Fruit fly (Drosophila melanogaster) whole organism, embryonic: ENCODE data around the gene CG9920.

Experiments
- Ada2b ChIP-seq: fragments of 200-800 bp; sonication (Bioruptor generic); IDR thresholded peaks from 2 replicates; pipeline ENCODE4 v1.3.6; 2022; ENCODE audit warnings: missing biosample characterization, missing genetic modification characterization
- Atf-2 ChIP-seq: fragments of 200-800 bp; sonication (Bioruptor generic); optimal IDR thresholded peaks from 2 replicates; lab custom pipeline; 2016; ENCODE audit warnings: missing biosample characterization, missing genetic modification characterization
- Atf6 ChIP-seq: fragments of 200-800 bp; sonication (Bioruptor generic); IDR thresholded peaks from 2 replicates; pipeline ENCODE4 v1.3.6; 2022; ENCODE audit warnings: missing biosample characterization, missing genetic modification characterization
- CG1024 ChIP-seq: fragments of 200-800 bp; sonication (Bioruptor generic); IDR thresholded peaks from 2 replicates; pipeline ENCODE4 v1.3.6; 2022; ENCODE audit warnings: missing biosample characterization, missing genetic modification characterization
- CG10321 ChIP-seq: fragments of 200-800 bp; sonication (Bioruptor generic); IDR thresholded peaks from 2 replicates; pipeline ENCODE4 v1.3.6; 2022; ENCODE audit warnings: missing biosample characterization, missing genetic modification characterization
- CG10431 ChIP-seq: fragments of 200-800 bp; sonication (Bioruptor generic); optimal IDR thresholded peaks from 3 replicates; lab custom pipeline; 2018; ENCODE audit warnings: missing biosample characterization, mild to moderate bottlenecking, missing genetic modification characterization
- CG10959 ChIP-seq: fragments of 200-800 bp; sonication (Bioruptor generic); IDR thresholded peaks from 2 replicates; pipeline ENCODE4 v1.3.6; 2022; ENCODE audit warnings: missing biosample characterization, missing genetic modification characterization
- CG12744 ChIP-seq: fragments of 200-800 bp; sonication (Bioruptor generic); optimal IDR thresholded peaks from 2 replicates; lab custom pipeline; 2016; ENCODE audit warnings: missing biosample characterization, missing genetic modification characterization
- CG13624 ChIP-seq: fragments of 200-800 bp; sonication (Bioruptor generic); optimal IDR thresholded peaks from 2 replicates; lab custom pipeline; 2016; ENCODE audit warnings: missing biosample characterization, missing genetic modification characterization
- CG14050 ChIP-seq: fragments of 200-800 bp; sonication (Bioruptor generic); IDR thresholded peaks from 3 replicates; pipeline ENCODE4 v1.3.6; 2022; ENCODE audit warnings: missing biosample characterization, missing genetic modification characterization
- CG17186 ChIP-seq: fragments of 200-800 bp; sonication (Bioruptor generic); optimal IDR thresholded peaks from 3 replicates; lab custom pipeline; 2017; ENCODE audit warnings: missing biosample characterization, missing genetic modification reagents, missing genetic modification characterization
- CG2116 ChIP-seq: fragments of 200-800 bp; sonication (Bioruptor generic); optimal IDR thresholded peaks from 3 replicates; lab custom pipeline; 2018; ENCODE audit warnings: missing biosample characterization, mild to moderate bottlenecking, missing genetic modification characterization
- CG3838 ChIP-seq: fragments of 200-800 bp; sonication (Bioruptor generic); optimal IDR thresholded peaks from 3 replicates; lab custom pipeline; 2016; ENCODE audit warnings: missing biosample characterization, missing genetic modification characterization
- CG4707 ChIP-seq: fragments of 200-800 bp; sonication (Bioruptor generic); optimal IDR thresholded peaks from 2 replicates; lab custom pipeline; 2018; ENCODE audit warnings: missing biosample characterization, mild to moderate bottlenecking, missing genetic modification characterization, moderate library complexity
- CG6813 ChIP-seq: fragments of 200-800 bp; sonication (Bioruptor generic); optimal IDR thresholded peaks from 2 replicates; lab custom pipeline; 2017; ENCODE audit warnings: missing biosample characterization, missing genetic modification characterization, mild to moderate bottlenecking, moderate library complexity, missing genetic modification reagents
- CG9797 ChIP-seq: fragments of 200-800 bp; sonication (Bioruptor generic); optimal IDR thresholded peaks from 3 replicates; lab custom pipeline; 2018; ENCODE audit warnings: missing biosample characterization, mild to moderate bottlenecking, missing genetic modification characterization
- Dad ChIP-seq: fragments of 200-800 bp; sonication (Bioruptor generic); optimal IDR thresholded peaks from 3 replicates; lab custom pipeline; 2016; ENCODE audit warnings: missing biosample characterization, missing genetic modification characterization
- Drgx ChIP-seq: fragments of 200-800 bp; sonication (Bioruptor generic); IDR thresholded peaks from 2 replicates; pipeline ENCODE4 v1.3.6; 2022; ENCODE audit warnings: missing biosample characterization, missing genetic modification characterization
- Hr51 ChIP-seq, 2 experiments: fragments of 200-800 bp; sonication (Bioruptor generic); optimal IDR thresholded peaks; 2 replicates in 1 of 2; 3 replicates in 1 of 2; lab custom pipeline; 2016 to 2018; ENCODE audit warnings: missing biosample characterization in 2 of 2, missing genetic modification characterization in 2 of 2, mild to moderate bottlenecking in 1 of 2, moderate library complexity in 1 of 2
- Med ChIP-seq: fragments of 200-800 bp; sonication (Bioruptor generic); peaks from one replicate; lab custom pipeline; 2016; ENCODE audit warnings: missing biosample characterization, missing genetic modification characterization, mild to moderate bottlenecking, inconsistent platforms, moderate library complexity
- Meics ChIP-seq: fragments of 200-800 bp; sonication (Bioruptor generic); optimal IDR thresholded peaks from 2 replicates; lab custom pipeline; 2017; ENCODE audit warnings: missing biosample characterization, mild to moderate bottlenecking, missing genetic modification characterization
- Oaz ChIP-seq: fragments of 200-800 bp; sonication (Bioruptor generic); IDR thresholded peaks from 2 replicates; pipeline ENCODE4 v1.3.6; 2022; ENCODE audit warnings: missing biosample characterization, missing genetic modification characterization
- Ravus ChIP-seq: fragments of 200-800 bp; sonication (Bioruptor generic); IDR thresholded peaks from 2 replicates; pipeline ENCODE4 v1.3.6; 2022; ENCODE audit warnings: missing biosample characterization, missing genetic modification characterization
- Sox100B ChIP-seq: fragments of 200-800 bp; sonication (Bioruptor generic); optimal IDR thresholded peaks from 3 replicates; lab custom pipeline; 2018; ENCODE audit warnings: missing biosample characterization, mild to moderate bottlenecking, missing genetic modification characterization
- Sry-δ ChIP-seq: fragments of 200-800 bp; sonication (Bioruptor generic); optimal IDR thresholded peaks from 2 replicates; lab custom pipeline; 2016; ENCODE audit warnings: missing biosample characterization, missing genetic modification characterization
- TFAM ChIP-seq: fragments of 200-800 bp; sonication (Bioruptor generic); optimal IDR thresholded peaks from 2 replicates; lab custom pipeline; 2017; ENCODE audit warnings: missing biosample characterization, missing genetic modification characterization, inconsistent platforms
- bowl ChIP-seq: fragments of 200-800 bp; sonication (Bioruptor generic); IDR thresholded peaks from 2 replicates; pipeline ENCODE4 v1.3.6; 2022; ENCODE audit warnings: missing biosample characterization, missing genetic modification characterization
- cato ChIP-seq: fragments of 200-800 bp; sonication (Bioruptor generic); optimal IDR thresholded peaks from 2 replicates; lab custom pipeline; 2016; ENCODE audit warnings: missing biosample characterization, missing genetic modification characterization, borderline replicate concordance
- ci ChIP-seq: fragments of 200-800 bp; sonication (Bioruptor generic); IDR thresholded peaks from 3 replicates; pipeline ENCODE4 v1.3.6; 2022; ENCODE audit warnings: missing biosample characterization, missing genetic modification characterization
- da ChIP-seq: fragments of 200-800 bp; sonication (Bioruptor generic); optimal IDR thresholded peaks from 2 replicates; lab custom pipeline; 2016; ENCODE audit warnings: missing biosample characterization, missing genetic modification characterization
- eve ChIP-seq, 2 experiments: fragments of >200 bp; optimal IDR thresholded peaks; 2 replicates each; lab custom pipeline; 2017; ENCODE audit warnings: missing biosample characterization in 2 of 2, missing genetic modification characterization in 2 of 2
- exex ChIP-seq: fragments of 200-800 bp; sonication (Bioruptor generic); optimal IDR thresholded peaks from 4 replicates; lab custom pipeline; 2018; ENCODE audit warnings: missing biosample characterization, mild to moderate bottlenecking, missing genetic modification characterization, moderate library complexity
- fd64A ChIP-seq: fragments of 200-800 bp; sonication (Bioruptor generic); optimal IDR thresholded peaks from 3 replicates; lab custom pipeline; 2018; ENCODE audit warnings: missing biosample characterization, mild to moderate bottlenecking, missing genetic modification characterization
- fd96Cb ChIP-seq: fragments of 200-800 bp; sonication (Bioruptor generic); optimal IDR thresholded peaks from 2 replicates; lab custom pipeline; 2018; ENCODE audit warnings: missing biosample characterization, mild to moderate bottlenecking, missing genetic modification characterization, moderate library complexity
- insv ChIP-seq, 2 experiments: fragments of 200-800 bp; sonication (Bioruptor generic); optimal IDR thresholded peaks; 3 replicates each; lab custom pipeline; 2016 to 2018; ENCODE audit warnings: missing biosample characterization in 2 of 2, missing genetic modification characterization in 2 of 2
- inv ChIP-seq: fragments of 200-800 bp; sonication (Bioruptor generic); IDR thresholded peaks from 2 replicates; pipeline ENCODE4 v1.3.6; 2022; ENCODE audit warnings: missing biosample characterization, missing genetic modification characterization; ENCODE audit not compliant: partially characterized antibody
- jigr1 ChIP-seq: fragments of 200-800 bp; sonication (Bioruptor generic); IDR thresholded peaks from 3 replicates; pipeline ENCODE4 v1.3.6; 2022; ENCODE audit warnings: missing biosample characterization, missing genetic modification characterization
- luna ChIP-seq: fragments of 200-800 bp; sonication (Bioruptor generic); optimal IDR thresholded peaks from 2 replicates; lab custom pipeline; 2016; ENCODE audit warnings: missing biosample characterization, missing genetic modification characterization
- nau ChIP-seq: fragments of 200-800 bp; sonication (Bioruptor generic); optimal IDR thresholded peaks from 3 replicates; lab custom pipeline; 2017; ENCODE audit warnings: missing biosample characterization, mild to moderate bottlenecking, missing genetic modification characterization, missing genetic modification reagents
- pfk ChIP-seq: fragments of 200-800 bp; sonication (Bioruptor generic); optimal IDR thresholded peaks from 2 replicates; lab custom pipeline; 2018; ENCODE audit warnings: missing biosample characterization, mild to moderate bottlenecking, missing genetic modification characterization, moderate library complexity
- pum ChIP-seq: fragments of 200-800 bp; sonication (Bioruptor generic); optimal IDR thresholded peaks from 2 replicates; lab custom pipeline; 2016; ENCODE audit warnings: missing biosample characterization, missing genetic modification characterization
- ranshi ChIP-seq: fragments of 200-800 bp; sonication (Bioruptor generic); IDR thresholded peaks from 2 replicates; pipeline ENCODE4 v1.3.6; 2022; ENCODE audit warnings: missing biosample characterization, missing genetic modification characterization
- sens ChIP-seq: fragments of 200-800 bp; sonication (Bioruptor generic); peaks from one replicate; lab custom pipeline; 2016; ENCODE audit warnings: missing biosample characterization, missing genetic modification characterization
- seq ChIP-seq: fragments of 200-800 bp; sonication (Bioruptor generic); IDR thresholded peaks from 2 replicates; pipeline ENCODE4 v1.3.6; 2022; ENCODE audit warnings: missing biosample characterization, missing genetic modification characterization
- sna ChIP-seq: fragments of 200-800 bp; sonication (Bioruptor generic); IDR thresholded peaks from 2 replicates; pipeline ENCODE4 v1.3.6; 2022; ENCODE audit warnings: missing biosample characterization, missing genetic modification characterization; ENCODE audit not compliant: partially characterized antibody
- ttk ChIP-seq: fragments of 200-800 bp; sonication (Bioruptor generic); IDR thresholded peaks from 2 replicates; pipeline ENCODE4 v2.1.2; 2022; ENCODE audit warnings: missing biosample characterization, missing genetic modification characterization
- tup ChIP-seq: fragments of 200-800 bp; sonication (Bioruptor generic); optimal IDR thresholded peaks from 2 replicates; lab custom pipeline; 2016; ENCODE audit warnings: missing biosample characterization, mild to moderate bottlenecking, missing genetic modification characterization, moderate library complexity
- wek ChIP-seq: fragments of 200-800 bp; sonication (Bioruptor generic); optimal IDR thresholded peaks from 3 replicates; lab custom pipeline; 2018; ENCODE audit warnings: missing biosample characterization, mild to moderate bottlenecking, missing genetic modification characterization, moderate library complexity
- z ChIP-seq: fragments of 200-800 bp; sonication (Bioruptor generic); IDR thresholded peaks from 3 replicates; pipeline ENCODE4 v1.3.6; 2022; ENCODE audit warnings: missing biosample characterization, missing genetic modification characterization
- zen2 ChIP-seq: fragments of 200-800 bp; sonication (Bioruptor generic); IDR thresholded peaks from 3 replicates; pipeline ENCODE4 v1.3.6; 2022; ENCODE audit warnings: missing biosample characterization, missing genetic modification characterization; ENCODE audit not compliant: partially characterized antibody

Gene CG9920

dm6 chr3R:14077026-14077425 lies 20.9 kb downstream of the CG9920 start (continued):
- TF ChIP-seq jigr1 (no peak), CG14050 (GFP tag; lab: Robert Waterston, UW) (peak; percentile 28; the same call in 1 of the 3 replicates), CG10959 (GFP tag; lab: Robert Waterston, UW) (0 out of 2 replicates have a peak, but pooled peaks have one; percentile 35), TFAM (GFP tag; lab: Kevin White, UChicago) (no peak), pum (no peak), ci (GFP tag; lab: Robert Waterston, UW) (peak; percentile 72; the same call in 2 of the 3 replicates), CG3838 (no peak), nau (GFP tag; lab: Kevin White, UChicago) (peak; percentile 26), Dad (GFP tag; lab: Kevin White, UChicago) (peak; percentile 17), seq (no peak), Hr51 (GFP tag; optimal IDR thresholded peaks at IDR 0.05; lab: Kevin White, UChicago) (peak in 1 of 2 experiments; percentile 55), Meics (GFP tag; lab: Kevin White, UChicago) (peak; percentile 34), CG2116 (GFP tag; lab: Kevin White, UChicago) (no peak), eve (GFP tag; optimal IDR thresholded peaks at IDR 0.05; lab: Kevin White, UChicago) (peak in 1 of 2 experiments; percentile 30), ttk (0 out of 2 replicates have a peak, but pooled peaks have one; percentile 45), CG1024 (GFP tag; lab: Robert Waterston, UW) (peak; percentile 50), z (GFP tag; lab: Robert Waterston, UW) (no peak), ranshi (GFP tag; lab: Robert Waterston, UW) (0 out of 2 replicates have a peak, but pooled peaks have one; percentile 56), zen2 (GFP tag; lab: Robert Waterston, UW) (no peak), CG12744 (GFP tag; lab: Kevin White, UChicago) (no peak), Ravus (GFP tag; lab: Robert Waterston, UW) (peak; percentile 22; the same call in 1 of the 2 replicates), CG9797 (GFP tag; lab: Kevin White, UChicago) (no peak), luna (no peak), sens (GFP tag; lab: Kevin White, UChicago) (peak; percentile 83), Drgx (GFP tag; lab: Robert Waterston, UW) (peak; percentile 69), exex (no peak), Atf6 (GFP tag; lab: Robert Waterston, UW) (peak; percentile 61), Sry-δ (GFP tag; lab: Kevin White, UChicago) (no peak), CG17186 (GFP tag; lab: Kevin White, UChicago) (no peak), CG6813 (GFP tag; lab: Kevin White, UChicago) (no peak), inv (GFP tag; lab: Robert Waterston, UW) (no peak), Atf-2 (GFP tag; lab: Kevin White, UChicago) (no peak), fd64A (GFP tag; lab: Kevin White, UChicago) (no peak), Sox100B (GFP tag; lab: Kevin White, UChicago) (peak; percentile 35), insv (GFP tag; optimal IDR thresholded peaks at IDR 0.05; lab: Kevin White, UChicago) (no peak), Oaz (GFP tag; lab: Robert Waterston, UW) (no peak), wek (GFP tag; lab: Kevin White, UChicago) (no peak), cato (GFP tag; lab: Kevin White, UChicago) (no peak), pfk (GFP tag; lab: Kevin White, UChicago) (no peak), Med (GFP tag; lab: Kevin White, UChicago) (peak; percentile 82), sna (no peak), CG10321 (GFP tag; lab: Robert Waterston, UW) (0 out of 2 replicates have a peak, but pooled peaks have one; percentile 41), fd96Cb (peak; percentile 59), CG4707 (GFP tag; lab: Kevin White, UChicago) (no peak), bowl (GFP tag; lab: Robert Waterston, UW) (no peak), tup (no peak), Ada2b (GFP tag; lab: Robert Waterston, UW) (peak; percentile 56; the same call in 1 of the 2 replicates), CG13624 (GFP tag; lab: Kevin White, UChicago) (no peak), da (no peak), CG10431 (GFP tag; lab: Kevin White, UChicago) (no peak)
